Fruit fly (Drosophila melanogaster): ENCODE measurements around the gene CG15725.

CG15725 gene

dm6 chrX:12744026-12744688, 38.5 kb downstream of the CG15725 start, which contains the start of gene CG4004:
Gene CG4004 (plus strand): TSS chrX:12744212.
- no peak for TF ChIP-seq CG8319 (GFP tag; optimal IDR thresholded peaks at IDR 0.05)
- peak; percentile 25 for TF ChIP-seq pdm3 (GFP tag; optimal IDR thresholded peaks at IDR 0.05)
- TF ChIP-seq CG6808 (GFP tag; optimal IDR thresholded peaks at IDR 0.05) = peak; percentile 49
- peak; percentile 84 for TF ChIP-seq CG6163 (GFP tag; IDR thresholded peaks at IDR 0.05)
- peak; percentile 27 for TF ChIP-seq Eip75B (GFP tag; optimal IDR thresholded peaks at IDR 0.05)
- peak; percentile 9 for TF ChIP-seq CG8632 (GFP tag; optimal IDR thresholded peaks at IDR 0.05)
- TF ChIP-seq Hr4 (GFP tag; optimal IDR thresholded peaks at IDR 0.05) = peak; percentile 1
- peak; percentile 68 for TF ChIP-seq svp (GFP tag)
- peak; percentile 73 for TF ChIP-seq CG6276 (GFP tag; optimal IDR thresholded peaks at IDR 0.05)
- TF ChIP-seq CG9139 (GFP tag; optimal IDR thresholded peaks at IDR 0.05) = peak; percentile 22
- no peak for TF ChIP-seq Blimp-1 (GFP tag; optimal IDR thresholded peaks at IDR 0.05)
- TF ChIP-seq esn (GFP tag; optimal IDR thresholded peaks at IDR 0.05) = no peak
- peak; percentile 26 for TF ChIP-seq Lpt (GFP tag; optimal IDR thresholded peaks at IDR 0.05)
- peak; percentile 46 for TF ChIP-seq Eip78C (GFP tag)
- peak; percentile 34 for TF ChIP-seq vri (GFP tag; optimal IDR thresholded peaks at IDR 0.05)
- TF ChIP-seq CG32006 (GFP tag; optimal IDR thresholded peaks at IDR 0.05) = peak; percentile 2
- TF ChIP-seq Gug (GFP tag; IDR thresholded peaks at IDR 0.05) = peak; percentile 40
- peak; percentile 25 for TF ChIP-seq achi (GFP tag; optimal IDR thresholded peaks at IDR 0.05)
- peak; percentile 6 for TF ChIP-seq Met (GFP tag; optimal IDR thresholded peaks at IDR 0.05)
- TF ChIP-seq Sox14 (GFP tag; optimal IDR thresholded peaks at IDR 0.05) = peak; percentile 47
- peak; percentile 86 for TF ChIP-seq CG8119 (GFP tag; IDR thresholded peaks at IDR 0.05)
- peak; percentile 39 for TF ChIP-seq topi (GFP tag; optimal IDR thresholded peaks at IDR 0.05)
- peak; percentile 27 for TF ChIP-seq Ets96B (tag; optimal IDR thresholded peaks at IDR 0.05)
- TF ChIP-seq CG31627 (GFP tag; optimal IDR thresholded peaks at IDR 0.05) = no peak
- TF ChIP-seq spab (GFP tag; optimal IDR thresholded peaks at IDR 0.05) = peak; percentile 11
- TF ChIP-seq Ets21C (GFP tag; optimal IDR thresholded peaks at IDR 0.05) = no peak
- peak; percentile 83 for TF ChIP-seq eg (GFP tag; IDR thresholded peaks at IDR 0.05)
- peak; percentile 7 for TF ChIP-seq Sox102F (GFP tag; optimal IDR thresholded peaks at IDR 0.05)
- TF ChIP-seq ss (GFP tag; optimal IDR thresholded peaks at IDR 0.05) = peak; percentile 60 to 61
- no peak for TF ChIP-seq fkh (GFP tag; optimal IDR thresholded peaks at IDR 0.05)
- TF ChIP-seq CG10631 (GFP tag; optimal IDR thresholded peaks at IDR 0.05) = peak; percentile 20
- TF ChIP-seq CG16779 (tag; optimal IDR thresholded peaks at IDR 0.05) = peak; percentile 33
- peak; percentile 29 for TF ChIP-seq OdsH (GFP tag; optimal IDR thresholded peaks at IDR 0.05)
- no peak for TF ChIP-seq lz (GFP tag; optimal IDR thresholded peaks at IDR 0.05)
- TF ChIP-seq CG11762 (GFP tag; optimal IDR thresholded peaks at IDR 0.05; ENCODE audit: insufficient read depth) = no peak
- TF ChIP-seq CG15336 (GFP tag; IDR thresholded peaks at IDR 0.05) = peak; percentile 72
- TF ChIP-seq CG6792 (GFP tag; optimal IDR thresholded peaks at IDR 0.05) = no peak
- TF ChIP-seq dsx (GFP tag; optimal IDR thresholded peaks at IDR 0.05; ENCODE audit: poor library complexity, severe bottlenecking) = peak; percentile 18

- no peak for TF ChIP-seq Sox14 (GFP tag; optimal IDR thresholded peaks at IDR 0.05)
- TF ChIP-seq CG11902 (GFP tag; optimal IDR thresholded peaks at IDR 0.05) = no peak
- TF ChIP-seq CG8119 (GFP tag; IDR thresholded peaks at IDR 0.05) = no peak
- TF ChIP-seq CG10631 (GFP tag; optimal IDR thresholded peaks at IDR 0.05) = no peak
- TF ChIP-seq Ets96B (tag; optimal IDR thresholded peaks at IDR 0.05) = no peak
- TF ChIP-seq CG11294 (GFP tag; IDR thresholded peaks at IDR 0.05) = no peak
- TF ChIP-seq ss (GFP tag; optimal IDR thresholded peaks at IDR 0.05) = no peak
- TF ChIP-seq CG4318 (GFP tag; optimal IDR thresholded peaks at IDR 0.05) = no peak
- TF ChIP-seq CG3919 (GFP tag; optimal IDR thresholded peaks at IDR 0.05) = no peak
- no peak for TF ChIP-seq Hr4 (GFP tag; optimal IDR thresholded peaks at IDR 0.05)
- TF ChIP-seq Ets21C (GFP tag; optimal IDR thresholded peaks at IDR 0.05) = no peak
- no peak for TF ChIP-seq salr (GFP tag; optimal IDR thresholded peaks at IDR 0.05)
- no peak for TF ChIP-seq CG8632 (GFP tag; optimal IDR thresholded peaks at IDR 0.05)
- TF ChIP-seq CG8319 (GFP tag; optimal IDR thresholded peaks at IDR 0.05) = no peak
These were observed 39.5 kb downstream of the CG15725 start for dm6 chrX:12745117-12745516.

Data from whole organism, prepupa.